Fruit fly (Drosophila melanogaster) whole organism, embryonic: ENCODE data around the gene CG2865.

Source experiments
- BEAF-32 ChIP-seq: fragments of 200-800 bp; sonication (Bioruptor generic); optimal IDR thresholded peaks from 3 replicates; lab custom pipeline; 2017; ENCODE audit warnings: missing biosample characterization, missing genetic modification characterization, mild to moderate bottlenecking, moderate library complexity, missing genetic modification reagents
- CG11398 ChIP-seq: fragments of 200-800 bp; sonication (Bioruptor generic); optimal IDR thresholded peaks from 2 replicates; lab custom pipeline; 2016; ENCODE audit warnings: missing biosample characterization, missing genetic modification characterization
- CG13296 ChIP-seq: fragments of 200-800 bp; sonication (Bioruptor generic); optimal IDR thresholded peaks from 3 replicates; lab custom pipeline; 2018; ENCODE audit warnings: missing biosample characterization, mild to moderate bottlenecking, missing genetic modification characterization
- Meics ChIP-seq: fragments of 200-800 bp; sonication (Bioruptor generic); optimal IDR thresholded peaks from 2 replicates; lab custom pipeline; 2017; ENCODE audit warnings: missing biosample characterization, mild to moderate bottlenecking, missing genetic modification characterization
- abd-A ChIP-seq: fragments of 200-800 bp; sonication (Bioruptor generic); optimal IDR thresholded peaks from 3 replicates; lab custom pipeline; 2019; ENCODE audit warnings: missing biosample characterization, mild to moderate bottlenecking, missing genetic modification characterization, moderate library complexity
- chn ChIP-seq: fragments of 200-800 bp; sonication (Bioruptor generic); optimal IDR thresholded peaks from 2 replicates; lab custom pipeline; 2016; ENCODE audit warnings: missing biosample characterization, missing genetic modification characterization
- dmrt11E ChIP-seq: fragments of 200-800 bp; sonication (Bioruptor generic); optimal IDR thresholded peaks from 3 replicates; lab custom pipeline; 2018; ENCODE audit warnings: missing biosample characterization, mild to moderate bottlenecking, missing genetic modification characterization, moderate library complexity
- eyg ChIP-seq: fragments of 200-800 bp; sonication (Bioruptor generic); optimal IDR thresholded peaks from 3 replicates; lab custom pipeline; 2016; ENCODE audit warnings: missing biosample characterization, missing genetic modification characterization
- ro ChIP-seq: fragments of 200-800 bp; sonication (Bioruptor generic); IDR thresholded peaks from 2 replicates; pipeline ENCODE4 v1.3.6; 2022; ENCODE audit warnings: missing biosample characterization, missing genetic modification characterization
- toy ChIP-seq: fragments of 200-800 bp; sonication (Bioruptor generic); IDR thresholded peaks from 2 replicates; pipeline ENCODE4 v1.3.6; 2022; ENCODE audit warnings: missing biosample characterization, missing genetic modification characterization

DNA sequence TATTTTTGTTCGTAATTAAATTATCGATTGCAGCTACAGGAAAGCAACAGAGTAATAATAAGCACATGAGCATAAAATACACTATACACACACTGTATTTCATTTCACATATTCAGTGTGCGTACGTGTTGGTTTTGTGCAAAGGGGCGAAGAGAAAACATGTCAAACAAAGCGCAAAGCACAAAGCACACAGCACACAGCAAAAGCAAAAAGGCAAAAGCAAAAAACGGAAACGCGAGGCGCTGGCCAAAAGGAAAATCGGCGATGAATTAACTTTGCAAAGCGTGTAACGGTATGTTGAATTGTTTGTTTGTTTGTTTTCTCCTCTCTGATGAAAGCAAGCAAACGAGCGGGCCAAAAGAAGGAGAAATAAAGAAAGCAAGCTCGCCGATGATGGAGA, 4.9 kb downstream of the CG2865 start:
- TF ChIP-seq abd-A (tag; lab: Kevin White, UChicago) (no peak), chn (no peak), CG11398 (GFP tag; lab: Kevin White, UChicago) (no peak), ro (GFP tag; lab: Robert Waterston, UW) (no peak), BEAF-32 (GFP tag; lab: Kevin White, UChicago) (no peak), eyg (GFP tag; lab: Kevin White, UChicago) (no peak), toy (GFP tag; lab: Robert Waterston, UW) (no peak), Meics (no peak), CG13296 (GFP tag; lab: Kevin White, UChicago) (no peak), dmrt11E (tag; lab: Kevin White, UChicago) (no peak)
